Fruit fly (Drosophila melanogaster): ENCODE results near the gene myd.

The myd gene

dm6 chr3R:19150856-19151651 lies 29.4 kb upstream of the myd start (continued):
- TF ChIP-seq pan (optimal IDR thresholded peaks at IDR 0.05) = no peak
- TF ChIP-seq pan (GFP tag; optimal IDR thresholded peaks at IDR 0.05 in 1 of 2, IDR thresholded peaks at IDR 0.05 in 1 of 2) = no peak
- TF ChIP-seq CG13123 (GFP tag; optimal IDR thresholded peaks at IDR 0.05) = no peak
- no peak for TF ChIP-seq Nf-YC (tag; optimal IDR thresholded peaks at IDR 0.05)
- TF ChIP-seq CG9797 (GFP tag; optimal IDR thresholded peaks at IDR 0.05) = no peak
- TF ChIP-seq CG30403 (GFP tag; optimal IDR thresholded peaks at IDR 0.05) = no peak
- TF ChIP-seq CG17186 (GFP tag; optimal IDR thresholded peaks at IDR 0.05) = no peak
- TF ChIP-seq ranshi (GFP tag; IDR thresholded peaks at IDR 0.05) = no peak
- no peak for TF ChIP-seq Hr39 (optimal IDR thresholded peaks at IDR 0.05)
- no peak for TF ChIP-seq twi (tag; optimal IDR thresholded peaks at IDR 0.05)
- no peak for TF ChIP-seq CG3995 (GFP tag; optimal IDR thresholded peaks at IDR 0.05)
- TF ChIP-seq CG10654 (GFP tag; optimal IDR thresholded peaks at IDR 0.05) = no peak
- TF ChIP-seq lab (GFP tag; optimal IDR thresholded peaks at IDR 0.05) = no peak
- no peak for TF ChIP-seq CG10209 (GFP tag; optimal IDR thresholded peaks at IDR 0.05)
- TF ChIP-seq Dref (GFP tag; IDR thresholded peaks at IDR 0.05) = no peak
- TF ChIP-seq scrt (GFP tag; optimal IDR thresholded peaks at IDR 0.05) = no peak
- TF ChIP-seq CG3838 (GFP tag; optimal IDR thresholded peaks at IDR 0.05) = no peak
- TF ChIP-seq CG15073 (GFP tag; optimal IDR thresholded peaks at IDR 0.05) = no peak
- no peak for TF ChIP-seq CG18599 (GFP tag; optimal IDR thresholded peaks at IDR 0.05)
- TF ChIP-seq run (tag; optimal IDR thresholded peaks at IDR 0.05) = no peak
- no peak for TF ChIP-seq CG4730 (GFP tag; IDR thresholded peaks at IDR 0.05)
- peak; percentile 45 for TF ChIP-seq oc (tag; optimal IDR thresholded peaks at IDR 0.05)
- TF ChIP-seq CG17912 (GFP tag; optimal IDR thresholded peaks at IDR 0.05) = no peak
- TF ChIP-seq CG12769 (tag; optimal IDR thresholded peaks at IDR 0.05) = no peak
- TF ChIP-seq slbo (GFP tag; IDR thresholded peaks at IDR 0.05) = 0 out of 2 replicates have a peak, but pooled peaks have one; percentile 12
- TF ChIP-seq kay (GFP tag; optimal IDR thresholded peaks at IDR 0.05) = peak; percentile 58
- no peak for TF ChIP-seq Scr (GFP tag; IDR thresholded peaks at IDR 0.05; ENCODE audit: partially characterized antibody)
- no peak for TF ChIP-seq pfk (GFP tag; optimal IDR thresholded peaks at IDR 0.05)
- TF ChIP-seq CG33213 (GFP tag; optimal IDR thresholded peaks at IDR 0.05) = no peak
- no peak for TF ChIP-seq CG6765 (GFP tag; optimal IDR thresholded peaks at IDR 0.05)
- no peak for TF ChIP-seq CG6813 (GFP tag; optimal IDR thresholded peaks at IDR 0.05)
- no peak for TF ChIP-seq stc (GFP tag; IDR thresholded peaks at IDR 0.05)
- TF ChIP-seq ase (GFP tag; IDR thresholded peaks at IDR 0.05) = no peak
- TF ChIP-seq kni (GFP tag; optimal IDR thresholded peaks at IDR 0.05) = peak; percentile 39
- TF ChIP-seq CG17612 (GFP tag; IDR thresholded peaks at IDR 0.05) = no peak
- TF ChIP-seq CG6654 (GFP tag; optimal IDR thresholded peaks at IDR 0.05) = no peak
- TF ChIP-seq Sry-δ (GFP tag; optimal IDR thresholded peaks at IDR 0.05) = no peak
- TF ChIP-seq Doc3 (GFP tag; IDR thresholded peaks at IDR 0.05; ENCODE audit: partially characterized antibody) = no peak
- peak; percentile 77 for TF ChIP-seq sqz (GFP tag; optimal IDR thresholded peaks at IDR 0.05)
- TF ChIP-seq exex (tag; optimal IDR thresholded peaks at IDR 0.05) = no peak
- TF ChIP-seq CG42726 (GFP tag; IDR thresholded peaks at IDR 0.05; ENCODE audit: partially characterized antibody) = no peak
- TF ChIP-seq Tbp (GFP tag; optimal IDR thresholded peaks at IDR 0.05) = no peak
- TF ChIP-seq CkIIα-i1 (GFP tag; IDR thresholded peaks at IDR 0.05) = no peak
- TF ChIP-seq knrl (GFP tag; IDR thresholded peaks at IDR 0.05; ENCODE audit: partially characterized antibody) = 0 out of 3 replicates have a peak, but pooled peaks have one; percentile 27
- no peak for TF ChIP-seq cas (GFP tag; IDR thresholded peaks at IDR 0.05)
